Fruit fly (Drosophila melanogaster) Kc167 (cell line): ENCODE measurements around the gene akirin.

Experiments used
- Sin3A ChIP-seq: fragments of >200 bp; optimal IDR thresholded peaks from 2 replicates; lab custom pipeline; 2018; ENCODE audit warnings: missing external identifiers
- h ChIP-seq: fragments of >200 bp; optimal IDR thresholded peaks from 3 replicates; lab custom pipeline; 2018; ENCODE audit warnings: missing external identifiers
- psq ChIP-seq: fragments of >200 bp; optimal IDR thresholded peaks from 2 replicates; lab custom pipeline; 2017; ENCODE audit warnings: missing external identifiers

DNA sequence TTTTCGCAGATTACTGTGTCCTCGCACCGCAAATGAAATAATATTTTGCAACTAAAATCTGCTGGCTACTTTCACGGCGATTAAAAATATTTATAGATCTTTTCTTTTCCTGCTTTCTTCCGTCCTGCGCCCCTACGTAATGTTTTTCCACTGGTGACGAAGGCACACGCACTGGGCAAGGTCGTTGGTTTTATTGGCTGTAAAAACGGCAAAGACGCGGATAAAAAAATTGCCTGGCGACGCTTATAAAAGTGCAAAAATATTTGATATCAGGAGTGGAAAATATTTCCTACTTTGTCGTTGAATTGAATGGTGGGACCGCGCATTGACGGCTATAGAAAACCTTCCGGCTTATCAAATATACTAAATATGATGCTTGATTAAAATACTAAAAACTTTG is 709 bp upstream of the akirin start, which contains the start of gene Sh3beta:
- TF ChIP-seq h, result no peak
- no peak for TF ChIP-seq psq (lab: Kevin White, UChicago)
- TF ChIP-seq Sin3A, result no peak
